Worm (Caenorhabditis elegans) whole organism, L1 larva: Measurements from ENCODE around the gene T13H5.1.

Experiments used
- C16A3.4 ChIP-seq: fragments of 150-350 bp; optimal IDR thresholded peaks from 2 replicates; lab custom pipeline; 2014; ENCODE audit warnings: missing biosample characterization, missing genetic modification characterization
- alr-1 ChIP-seq: fragments of 200-800 bp; sonication (Bioruptor generic); optimal IDR thresholded peaks from 2 replicates; lab custom pipeline; 2018; ENCODE audit warnings: borderline replicate concordance, mild to moderate bottlenecking, missing genetic modification characterization, missing compliant biosample characterization
- blmp-1 ChIP-seq: fragments of 150-350 bp; optimal IDR thresholded peaks from 2 replicates; lab custom pipeline; 2014; ENCODE audit warnings: missing biosample characterization, missing genetic modification characterization
- ceh-63 ChIP-seq: fragments of 200-800 bp; sonication (Bioruptor generic); optimal IDR thresholded peaks from 2 replicates; lab custom pipeline; 2018; ENCODE audit warnings: mild to moderate bottlenecking, missing genetic modification characterization, missing compliant biosample characterization
- ceh-8 ChIP-seq: fragments of 200-800 bp; sonication (Bioruptor generic); optimal IDR thresholded peaks from 2 replicates; lab custom pipeline; 2018; ENCODE audit warnings: mild to moderate bottlenecking, missing genetic modification characterization, moderate library complexity, missing compliant biosample characterization
- ceh-82 ChIP-seq, 3 experiments: fragments of 150-350 bp in 1 of 3; sonication (generic microtip) in 2 of 3; optimal IDR thresholded peaks; 2 replicates each; lab custom pipeline; 2014 to 2017; ENCODE audit warnings: missing biosample characterization in 3 of 3, missing genetic modification characterization in 3 of 3
- ceh-88 ChIP-seq: fragments of 200-800 bp; sonication (Bioruptor generic); IDR thresholded peaks from 2 replicates; pipeline ENCODE4 v1.3.6; 2022; ENCODE audit warnings: missing genetic modification characterization, missing compliant biosample characterization
- dsc-1 ChIP-seq: sonication (generic microtip); optimal IDR thresholded peaks from 2 replicates; lab custom pipeline; 2016; ENCODE audit warnings: mild to moderate bottlenecking, missing genetic modification characterization, missing compliant biosample characterization
- efl-1 ChIP-seq, 4 experiments: fragments of 150-350 bp; optimal IDR thresholded peaks in 3 of 4; peaks in 1 of 4; 1 replicate in 1 of 4; 2 replicates in 3 of 4; lab custom pipeline; 2014; ENCODE audit warnings: missing biosample characterization in 2 of 4, missing genetic modification characterization in 2 of 4, missing genetic modification reagents in 2 of 4
- efl-3 ChIP-seq: fragments of 200-800 bp; sonication (Bioruptor generic); optimal IDR thresholded peaks from 2 replicates; lab custom pipeline; 2018; ENCODE audit warnings: mild to moderate bottlenecking, missing genetic modification characterization, missing compliant biosample characterization
- elt-2 ChIP-seq: sonication (generic microtip); optimal IDR thresholded peaks from 2 replicates; lab custom pipeline; 2016; ENCODE audit warnings: missing genetic modification characterization, mild to moderate bottlenecking, inconsistent platforms, missing compliant biosample characterization, missing genetic modification reagents
- elt-3 ChIP-seq, 6 experiments: fragments of 150-350 bp in 1 of 6; sonication (generic microtip); optimal IDR thresholded peaks; 2 replicates each; lab custom pipeline; 2017 to 2018; ENCODE audit warnings: missing biosample characterization in 6 of 6, missing genetic modification characterization in 6 of 6, inconsistent platforms in 1 of 6
- fkh-10 ChIP-seq: sonication (generic microtip); optimal IDR thresholded peaks from 2 replicates; lab custom pipeline; 2017; ENCODE audit warnings: missing biosample characterization, missing genetic modification reagents, missing genetic modification characterization
- fkh-8 ChIP-seq: sonication (generic microtip); optimal IDR thresholded peaks from 2 replicates; lab custom pipeline; 2016; ENCODE audit warnings: mild to moderate bottlenecking, missing genetic modification characterization, missing compliant biosample characterization
- isw-1 ChIP-seq: fragments of 200-800 bp; sonication (Bioruptor generic); IDR thresholded peaks from 2 replicates; pipeline ENCODE4 v1.3.6; 2022; ENCODE audit warnings: missing genetic modification characterization, missing compliant biosample characterization
- jun-1 ChIP-seq: fragments of 150-350 bp; optimal IDR thresholded peaks from 2 replicates; lab custom pipeline; 2014; ENCODE audit warnings: missing biosample characterization, missing genetic modification reagents, missing genetic modification characterization
- lin-14 ChIP-seq: fragments of 200-800 bp; sonication (Bioruptor generic); optimal IDR thresholded peaks from 2 replicates; lab custom pipeline; 2018; ENCODE audit warnings: mild to moderate bottlenecking, missing genetic modification characterization, moderate library complexity, missing compliant biosample characterization
- lin-15B ChIP-seq: fragments of 150-350 bp; sonication (generic microtip); optimal IDR thresholded peaks from 3 replicates; lab custom pipeline; 2014; ENCODE audit warnings: missing biosample characterization, missing genetic modification characterization
- lin-35 ChIP-seq, 2 experiments: fragments of 150-350 bp; optimal IDR thresholded peaks; 2 replicates each; lab custom pipeline; 2014; ENCODE audit warnings: missing biosample characterization in 2 of 2, missing genetic modification characterization in 2 of 2, missing genetic modification reagents in 2 of 2
- lin-39 ChIP-seq: fragments of 150-350 bp; optimal IDR thresholded peaks from 2 replicates; lab custom pipeline; 2014; ENCODE audit warnings: missing biosample characterization, missing genetic modification reagents, missing genetic modification characterization
- lir-3 ChIP-seq: sonication (generic microtip); optimal IDR thresholded peaks from 2 replicates; lab custom pipeline; 2016; ENCODE audit warnings: mild to moderate bottlenecking, missing genetic modification characterization, moderate library complexity, missing compliant biosample characterization; ENCODE audit not compliant: poor library complexity
- lsy-2 ChIP-seq, 2 experiments: fragments of 150-350 bp; optimal IDR thresholded peaks; 2 replicates each; lab custom pipeline; 2014; ENCODE audit warnings: missing biosample characterization in 2 of 2, missing genetic modification characterization in 2 of 2
- mdl-1 ChIP-seq, 2 experiments: fragments of 150-350 bp; optimal IDR thresholded peaks; 2 replicates each; lab custom pipeline; 2014 to 2017; ENCODE audit warnings: missing biosample characterization in 2 of 2, missing genetic modification characterization in 2 of 2, inconsistent platforms in 1 of 2
- mef-2 ChIP-seq: fragments of 150-350 bp; optimal IDR thresholded peaks from 2 replicates; lab custom pipeline; 2014; ENCODE audit warnings: missing biosample characterization, missing genetic modification characterization
- mep-1 ChIP-seq: fragments of 150-350 bp; optimal IDR thresholded peaks from 2 replicates; lab custom pipeline; 2014; ENCODE audit warnings: missing biosample characterization, missing genetic modification characterization
- nhr-19 ChIP-seq: fragments of 200-800 bp; sonication (Bioruptor generic); conservative IDR thresholded peaks from 2 replicates; pipeline ENCODE4 v1.3.6; 2022; ENCODE audit warnings: missing genetic modification characterization, missing compliant biosample characterization
- nhr-20 ChIP-seq: sonication (generic microtip); optimal IDR thresholded peaks from 2 replicates; lab custom pipeline; 2016; ENCODE audit warnings: mild to moderate bottlenecking, missing genetic modification characterization, missing compliant biosample characterization
- nhr-28 ChIP-seq: fragments of 150-350 bp; optimal IDR thresholded peaks from 2 replicates; lab custom pipeline; 2014; ENCODE audit warnings: missing biosample characterization, missing genetic modification characterization
- nhr-47 ChIP-seq: sonication (generic microtip); optimal IDR thresholded peaks from 2 replicates; lab custom pipeline; 2016; ENCODE audit warnings: mild to moderate bottlenecking, missing genetic modification characterization, moderate library complexity, missing compliant biosample characterization
- nhr-71 ChIP-seq: sonication (generic microtip); optimal IDR thresholded peaks from 2 replicates; lab custom pipeline; 2016; ENCODE audit warnings: mild to moderate bottlenecking, missing genetic modification characterization, moderate library complexity, missing compliant biosample characterization
- nhr-77 ChIP-seq: fragments of 150-350 bp; optimal IDR thresholded peaks from 2 replicates; lab custom pipeline; 2014; ENCODE audit warnings: missing biosample characterization, missing genetic modification characterization
- nhr-85 ChIP-seq: sonication (generic microtip); peaks from one replicate; lab custom pipeline; 2016; ENCODE audit warnings: missing genetic modification characterization, inconsistent platforms, missing compliant biosample characterization
- nhr-90 ChIP-seq: sonication (generic microtip); optimal IDR thresholded peaks from 2 replicates; lab custom pipeline; 2016; ENCODE audit warnings: mild to moderate bottlenecking, missing genetic modification characterization, missing compliant biosample characterization; ENCODE audit not compliant: poor library complexity
- pax-3 ChIP-seq: fragments of 200-800 bp; sonication (Bioruptor generic); optimal IDR thresholded peaks from 2 replicates; lab custom pipeline; 2018; ENCODE audit warnings: mild to moderate bottlenecking, missing genetic modification characterization, moderate library complexity, missing compliant biosample characterization
- pqm-1 ChIP-seq: sonication (generic microtip); optimal IDR thresholded peaks from 3 replicates; lab custom pipeline; 2017; ENCODE audit warnings: missing biosample characterization, missing genetic modification characterization
- snpc-4 ChIP-seq: fragments of 150-350 bp; optimal IDR thresholded peaks from 2 replicates; lab custom pipeline; 2014; ENCODE audit warnings: missing biosample characterization, missing genetic modification characterization
- snu-23 ChIP-seq: sonication (generic microtip); optimal IDR thresholded peaks from 2 replicates; lab custom pipeline; 2016; ENCODE audit warnings: missing genetic modification characterization, missing compliant biosample characterization
- sptf-1 ChIP-seq: fragments of 150-350 bp; optimal IDR thresholded peaks from 2 replicates; lab custom pipeline; 2014; ENCODE audit warnings: missing biosample characterization, missing genetic modification characterization
- sup-37 ChIP-seq: fragments of 200-800 bp; sonication (Bioruptor generic); optimal IDR thresholded peaks from 2 replicates; lab custom pipeline; 2018; ENCODE audit warnings: mild to moderate bottlenecking, missing genetic modification characterization, missing compliant biosample characterization
- swsn-7 ChIP-seq: sonication (generic microtip); optimal IDR thresholded peaks from 2 replicates; lab custom pipeline; 2016; ENCODE audit warnings: missing genetic modification characterization, missing compliant biosample characterization
- tbx-2 ChIP-seq: sonication (generic microtip); optimal IDR thresholded peaks from 2 replicates; lab custom pipeline; 2016; ENCODE audit warnings: missing genetic modification characterization, missing compliant biosample characterization
- tlp-1 ChIP-seq: fragments of 150-350 bp; optimal IDR thresholded peaks from 2 replicates; lab custom pipeline; 2014; ENCODE audit warnings: missing biosample characterization, missing genetic modification characterization
- vab-15 ChIP-seq: sonication (generic microtip); optimal IDR thresholded peaks from 2 replicates; lab custom pipeline; 2017; ENCODE audit warnings: missing genotype, mild to moderate bottlenecking, missing genetic modification characterization, missing compliant biosample characterization
- zag-1 ChIP-seq: fragments of 150-350 bp; optimal IDR thresholded peaks from 2 replicates; lab custom pipeline; 2014; ENCODE audit warnings: missing biosample characterization, missing genetic modification characterization
- zip-4 ChIP-seq: fragments of 200-800 bp; sonication (Bioruptor generic); optimal IDR thresholded peaks from 2 replicates; lab custom pipeline; 2018; ENCODE audit warnings: mild to moderate bottlenecking, missing genetic modification characterization, moderate library complexity, missing compliant biosample characterization

The T13H5.1 gene

DNA sequence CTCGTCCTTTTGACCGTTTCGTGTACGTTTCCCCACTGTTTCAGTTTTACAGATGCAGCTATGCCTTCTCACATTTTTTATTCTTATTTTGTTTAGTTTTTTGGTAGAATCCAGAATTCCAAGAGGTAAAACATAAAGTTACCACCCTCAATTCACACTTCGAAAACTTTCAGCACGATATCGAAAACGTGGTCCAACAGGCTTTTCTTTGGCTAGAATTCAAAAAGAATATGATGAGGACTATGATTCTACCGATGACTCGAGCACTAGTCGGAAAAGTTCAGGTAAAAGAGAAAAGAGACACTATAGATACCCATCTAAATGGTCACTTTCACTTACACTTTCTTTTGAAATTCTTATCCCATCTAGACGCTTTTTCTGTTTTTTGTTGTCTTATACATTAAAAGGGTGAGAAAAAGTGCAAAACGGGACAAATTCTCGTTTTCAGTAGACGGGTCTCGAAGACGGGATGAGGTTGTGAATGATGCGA is 14.6 kb downstream of the T13H5.1 start, which contains the start of gene M05D6.9:
M05D6.9 (plus strand) TSS at position 51 of the 490 bp plus-strand sequence.
- TF ChIP-seq sptf-1 (tag; lab: Kevin White, UChicago) (no peak), blmp-1 (tag; lab: Kevin White, UChicago) (peak; percentile 64)

DNA sequence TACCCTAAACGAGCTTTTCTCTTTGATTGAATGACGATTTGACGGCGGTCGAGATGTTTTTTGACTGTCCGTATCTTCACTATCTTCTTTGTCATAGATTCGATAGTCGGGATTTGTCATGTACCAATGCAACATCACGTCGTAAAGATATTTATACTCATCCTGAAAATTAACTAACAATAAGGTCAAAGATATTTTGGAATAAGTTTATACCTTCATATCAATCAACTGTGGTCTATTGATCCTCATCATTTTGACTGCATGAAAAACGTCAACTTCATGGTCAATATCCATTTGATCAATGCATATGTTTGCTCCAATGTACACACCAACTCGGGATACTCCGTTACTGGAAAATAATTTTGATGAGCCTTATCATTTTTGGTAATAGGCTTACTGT is 20.7 kb downstream of the T13H5.1 start:
- no peak for TF ChIP-seq efl-1 (optimal IDR thresholded peaks at IDR 0.05; lab: Kevin White, UChicago)
- peak in 1 of 2 experiments; percentile 68 for TF ChIP-seq efl-1 (GFP tag; optimal IDR thresholded peaks at IDR 0.05 in 1 of 2; lab: Kevin White, UChicago)
- no peak for TF ChIP-seq ceh-88 (GFP tag; lab: Robert Waterston, UW)
- no peak for TF ChIP-seq zag-1 (tag; lab: Kevin White, UChicago)
- no peak for TF ChIP-seq pax-3

DNA sequence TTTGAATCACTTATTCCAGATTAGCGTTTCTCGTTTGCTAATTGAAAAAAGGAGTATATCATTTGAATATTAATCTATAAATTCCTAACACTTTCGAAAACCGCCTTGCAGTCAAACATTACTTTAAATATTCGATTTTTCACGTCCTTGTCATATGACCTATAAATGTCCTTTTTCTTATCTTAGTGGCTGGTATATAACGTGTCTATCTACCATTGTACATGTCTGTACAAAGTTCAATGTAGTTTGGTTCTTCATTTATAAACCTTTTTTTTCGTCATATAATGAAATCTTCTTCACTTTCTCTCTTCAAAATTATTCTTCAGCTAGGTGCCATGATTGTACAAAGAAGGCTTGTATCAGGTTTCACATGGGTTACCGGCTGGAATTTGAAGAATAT is 23.3 kb downstream of the T13H5.1 start, which contains the start of gene gbh-2:
gbh-2 (plus strand) TSS at position 277 of the 400 bp plus-strand sequence.
- peak; percentile 59 for TF ChIP-seq lin-14
- TF ChIP-seq lin-15B (tag; lab: Kevin White, UChicago) = no peak
- peak; percentile 48 for TF ChIP-seq snu-23 (GFP tag; lab: Kevin White, UChicago)
- TF ChIP-seq fkh-10 (GFP tag; lab: Kevin White, UChicago) = no peak
- TF ChIP-seq nhr-71 (tag; lab: Kevin White, UChicago) = peak; percentile 86
- peak in 2 of 6 experiments; percentile 64 to 67 for TF ChIP-seq elt-3 (tag; optimal IDR thresholded peaks at IDR 0.05; lab: Kevin White, UChicago)
- peak; percentile 90 for TF ChIP-seq nhr-20
- no peak for TF ChIP-seq mep-1 (tag; lab: Kevin White, UChicago)
- peak; percentile 21 for TF ChIP-seq tbx-2
- TF ChIP-seq elt-2 (tag; lab: Kevin White, UChicago) = peak; percentile 89
- no peak for TF ChIP-seq pax-3
- no peak for TF ChIP-seq sptf-1 (tag; lab: Kevin White, UChicago)
- TF ChIP-seq nhr-28 (tag; lab: Kevin White, UChicago) = no peak
- peak; percentile 39 for TF ChIP-seq blmp-1 (tag; lab: Kevin White, UChicago)
- TF ChIP-seq lin-39 (tag; lab: Kevin White, UChicago) = no peak
- TF ChIP-seq lin-35 (GFP tag; optimal IDR thresholded peaks at IDR 0.05; lab: Kevin White, UChicago) = peak in 1 of 2 experiments; percentile 72
- TF ChIP-seq jun-1 = no peak
- peak; percentile 44 for TF ChIP-seq nhr-90
- peak; percentile 69 for TF ChIP-seq nhr-85
- TF ChIP-seq sup-37 (GFP tag; lab: Kevin White, UChicago) = no peak
- no peak for TF ChIP-seq zip-4
- TF ChIP-seq zag-1 (tag; lab: Kevin White, UChicago) = no peak
- TF ChIP-seq nhr-47 = peak; percentile 25
- TF ChIP-seq mef-2 (tag; lab: Kevin White, UChicago) = no peak
- no peak for TF ChIP-seq ceh-88 (GFP tag; lab: Robert Waterston, UW)
- TF ChIP-seq nhr-19 (GFP tag; lab: Robert Waterston, UW) = peak; percentile 34; the same call in 1 of the 2 replicates
- peak; percentile 6 to 41 for TF ChIP-seq lsy-2 (tag; optimal IDR thresholded peaks at IDR 0.05; lab: Kevin White, UChicago)
- no peak for TF ChIP-seq mdl-1 (tag; optimal IDR thresholded peaks at IDR 0.05; lab: Kevin White, UChicago)
- TF ChIP-seq efl-3 (GFP tag; lab: Kevin White, UChicago) = no peak
- TF ChIP-seq efl-1 (optimal IDR thresholded peaks at IDR 0.05; lab: Kevin White, UChicago) = no peak
- peak in 1 of 2 experiments; percentile 79 for TF ChIP-seq efl-1 (GFP tag; optimal IDR thresholded peaks at IDR 0.05 in 1 of 2; lab: Kevin White, UChicago)
- TF ChIP-seq ceh-8 = no peak

DNA sequence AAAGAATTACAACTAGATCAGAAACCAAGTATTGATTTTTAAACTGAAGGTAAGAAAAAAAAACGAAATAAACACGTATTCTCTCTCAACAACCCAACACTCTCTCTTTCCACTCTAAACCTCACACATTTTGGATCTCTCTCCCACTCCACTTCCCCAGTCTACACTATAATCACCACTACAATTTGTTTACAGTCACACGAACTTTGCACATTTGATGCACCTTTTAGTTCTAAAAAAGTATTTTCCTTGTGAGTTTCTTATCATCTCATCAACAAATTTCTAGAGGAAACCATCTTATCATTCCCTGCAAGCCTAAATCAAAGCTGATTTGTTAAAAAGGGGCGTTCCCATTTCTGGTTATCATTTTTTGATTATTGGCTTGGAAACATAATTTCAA is 24.3 kb downstream of the T13H5.1 start:
- TF ChIP-seq alr-1 (tag; lab: Kevin White, UChicago) (no peak), pqm-1 (no peak), vab-15 (tag; lab: Kevin White, UChicago) (no peak), C16A3.4 (tag; lab: Kevin White, UChicago) (peak; percentile 19), sptf-1 (tag; lab: Kevin White, UChicago) (no peak), isw-1 (GFP tag; lab: Robert Waterston, UW) (no peak), ceh-63 (GFP tag; lab: Kevin White, UChicago) (no peak), snpc-4 (no peak), nhr-71 (tag; lab: Kevin White, UChicago) (peak; percentile 38), zag-1 (tag; lab: Kevin White, UChicago) (no peak), fkh-8 (no peak), tlp-1 (tag; lab: Kevin White, UChicago) (no peak), elt-2 (tag; lab: Kevin White, UChicago) (peak; percentile 90), lir-3 (tag; lab: Kevin White, UChicago) (no peak), lin-39 (tag; lab: Kevin White, UChicago) (no peak), ceh-82 (tag; optimal IDR thresholded peaks at IDR 0.05; lab: Kevin White, UChicago) (no peak), lin-15B (tag; lab: Kevin White, UChicago) (no peak), dsc-1 (no peak), mdl-1 (tag; optimal IDR thresholded peaks at IDR 0.05; lab: Kevin White, UChicago) (no peak), nhr-77 (tag; lab: Kevin White, UChicago) (no peak), elt-3 (tag; optimal IDR thresholded peaks at IDR 0.05; lab: Kevin White, UChicago) (no peak), swsn-7 (tag; lab: Kevin White, UChicago) (no peak)
